Fruit fly (Drosophila melanogaster): ENCODE measurements around the gene up.

The up gene

DNA sequence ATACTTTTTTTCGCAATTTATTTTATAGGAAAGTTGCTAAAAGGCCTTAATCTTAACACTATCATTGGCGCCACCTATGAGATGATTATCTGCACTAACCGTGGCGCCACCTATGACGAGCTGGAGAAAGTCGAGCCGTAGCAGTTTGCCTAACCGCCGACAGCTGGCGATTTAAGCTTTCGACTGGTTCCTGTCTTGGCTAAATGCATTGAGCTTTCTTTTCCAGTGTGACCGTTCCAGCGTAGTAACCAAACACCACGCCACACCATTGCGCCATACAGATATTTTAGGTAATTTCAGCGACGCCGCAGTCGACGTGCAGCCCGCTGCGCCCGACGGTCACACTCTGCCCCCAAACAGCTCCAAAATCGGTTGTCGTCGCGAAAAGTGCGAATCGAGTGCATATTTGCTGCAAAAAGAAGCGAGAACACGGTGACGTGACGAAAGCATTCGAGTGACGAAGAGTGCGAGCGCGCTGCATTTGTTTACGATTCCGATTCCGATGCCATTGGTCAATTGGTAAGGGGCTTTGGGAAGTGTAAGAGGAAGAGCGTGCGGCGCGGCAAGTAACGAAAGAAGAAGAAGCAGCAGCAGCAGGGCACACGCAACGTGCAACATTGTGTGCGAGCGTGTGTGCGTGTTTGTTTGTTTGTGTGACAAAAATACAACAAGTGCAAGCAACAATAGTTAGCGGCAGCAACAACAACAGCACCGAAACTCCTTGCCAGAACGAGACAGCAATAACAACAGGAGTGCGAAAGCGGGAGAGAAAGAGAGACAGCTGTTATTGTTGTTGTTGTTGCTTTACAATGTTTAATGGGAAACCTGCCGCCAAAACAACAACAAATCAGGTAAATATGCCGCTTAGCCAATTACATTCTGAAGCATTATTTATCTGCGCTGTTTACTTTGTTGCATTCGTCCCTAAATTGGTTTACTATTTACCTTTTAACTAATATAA lies 38.6 kb downstream of the up start, which contains the start of the genes CG46311 and Tpst (continued):
- TF ChIP-seq Sry-β (GFP tag; optimal IDR thresholded peaks at IDR 0.05) = no peak
- peak; percentile 28 for TF ChIP-seq CG30431 (GFP tag; optimal IDR thresholded peaks at IDR 0.05)
- TF ChIP-seq CG12744 (GFP tag; optimal IDR thresholded peaks at IDR 0.05) = peak; percentile 43
- TF ChIP-seq sima (GFP tag; optimal IDR thresholded peaks at IDR 0.05) = peak; percentile 21
- TF ChIP-seq dmrt99B (tag; optimal IDR thresholded peaks at IDR 0.05) = peak; percentile 29
- TF ChIP-seq MBD-R2 (GFP tag; IDR thresholded peaks at IDR 0.05) = peak; percentile 52
- TF ChIP-seq CG33557 (GFP tag; optimal IDR thresholded peaks at IDR 0.05) = peak; percentile 4
- peak; percentile 64 for TF ChIP-seq ind (GFP tag; optimal IDR thresholded peaks at IDR 0.05)
- peak; percentile 48 for TF ChIP-seq nmo (GFP tag; optimal IDR thresholded peaks at IDR 0.05)
- peak; percentile 50 for TF ChIP-seq gem (tag; optimal IDR thresholded peaks at IDR 0.05)
- peak; percentile 26; the same call in 1 of the 2 replicates for TF ChIP-seq al (GFP tag; IDR thresholded peaks at IDR 0.05)
- TF ChIP-seq CG9797 (GFP tag; optimal IDR thresholded peaks at IDR 0.05) = peak; percentile 100
- peak; percentile 64 for TF ChIP-seq p53 (GFP tag; optimal IDR thresholded peaks at IDR 0.05)
- no peak for TF ChIP-seq Asciz (GFP tag; optimal IDR thresholded peaks at IDR 0.05)
- TF ChIP-seq CG3281 (GFP tag; optimal IDR thresholded peaks at IDR 0.05) = peak; percentile 27
- TF ChIP-seq eve (GFP tag; optimal IDR thresholded peaks at IDR 0.05) = no peak
- TF ChIP-seq CG10209 (GFP tag; optimal IDR thresholded peaks at IDR 0.05) = peak; percentile 36
- TF ChIP-seq CG4360 (GFP tag; IDR thresholded peaks at IDR 0.05) = peak; percentile 95
- TF ChIP-seq Sox102F (GFP tag; optimal IDR thresholded peaks at IDR 0.05) = peak; percentile 71
- peak; percentile 83 for TF ChIP-seq NFAT (GFP tag; IDR thresholded peaks at IDR 0.05)
- no peak for TF ChIP-seq ato (GFP tag; IDR thresholded peaks at IDR 0.05; ENCODE audit: partially characterized antibody)
- no peak for TF ChIP-seq br (optimal IDR thresholded peaks at IDR 0.05)
- TF ChIP-seq CG18619 (GFP tag; optimal IDR thresholded peaks at IDR 0.05) = peak; percentile 13
- TF ChIP-seq gcm (GFP tag; optimal IDR thresholded peaks at IDR 0.05) = no peak
- TF ChIP-seq CG11093 (GFP tag; IDR thresholded peaks at IDR 0.05) = no peak
- TF ChIP-seq bowl (GFP tag; IDR thresholded peaks at IDR 0.05) = no peak
- TF ChIP-seq CG30403 (GFP tag; optimal IDR thresholded peaks at IDR 0.05) = peak; percentile 60
- TF ChIP-seq CG2116 (GFP tag; optimal IDR thresholded peaks at IDR 0.05) = peak; percentile 34
- peak; percentile 65 for TF ChIP-seq Deaf1 (tag; optimal IDR thresholded peaks at IDR 0.05)
- peak; percentile 82 for TF ChIP-seq CG5245 (GFP tag; optimal IDR thresholded peaks at IDR 0.05)
- peak; percentile 48 for TF ChIP-seq CG16863 (GFP tag; optimal IDR thresholded peaks at IDR 0.05)
- no peak for TF ChIP-seq psq (GFP tag; optimal IDR thresholded peaks at IDR 0.05)
- TF ChIP-seq CG10147 (GFP tag; optimal IDR thresholded peaks at IDR 0.05) = no peak
- TF ChIP-seq CG11560 (tag; IDR thresholded peaks at IDR 0.05) = peak; percentile 57; the same call in 2 of the 3 replicates
- no peak for TF ChIP-seq CG3995 (GFP tag; optimal IDR thresholded peaks at IDR 0.05)
- TF ChIP-seq CG6791 (GFP tag; IDR thresholded peaks at IDR 0.05; ENCODE audit: partially characterized antibody) = 0 out of 3 replicates have a peak, but pooled peaks have one; percentile 62
- no peak for TF ChIP-seq Ssrp (tag; optimal IDR thresholded peaks at IDR 0.05)
- TF ChIP-seq tio (GFP tag; optimal IDR thresholded peaks at IDR 0.05) = peak; percentile 21
- 0 out of 2 replicates have a peak, but pooled peaks have one; percentile 34 for TF ChIP-seq unc-4 (GFP tag; IDR thresholded peaks at IDR 0.05; ENCODE audit: partially characterized antibody)
- TF ChIP-seq run (tag; optimal IDR thresholded peaks at IDR 0.05) = no peak
- TF ChIP-seq sisA (GFP tag; IDR thresholded peaks at IDR 0.05) = peak; percentile 67
- TF ChIP-seq CG15601 (tag; optimal IDR thresholded peaks at IDR 0.05) = peak; percentile 26
- TF ChIP-seq ro (GFP tag; IDR thresholded peaks at IDR 0.05) = no peak
- peak; percentile 70 for TF ChIP-seq CG17829 (tag; optimal IDR thresholded peaks at IDR 0.05)
- no peak for TF ChIP-seq ash1 (GFP tag; optimal IDR thresholded peaks at IDR 0.05)
- peak; percentile 11 for TF ChIP-seq fu2 (GFP tag; optimal IDR thresholded peaks at IDR 0.05)
- TF ChIP-seq CG9876 (GFP tag; optimal IDR thresholded peaks at IDR 0.05) = peak; percentile 1
- no peak for TF ChIP-seq crc (GFP tag; optimal IDR thresholded peaks at IDR 0.05)
